Fruit fly (Drosophila melanogaster): ENCODE data around the gene pic.

The pic gene

dm6 chr3R:13032975-13033445 is 19.0 kb upstream of the pic start (continued):
- TF ChIP-seq Awh (GFP tag; IDR thresholded peaks at IDR 0.05) (peak; percentile 57; the same call in 1 of the 2 replicates), pfk (GFP tag; optimal IDR thresholded peaks at IDR 0.05) (peak; percentile 50), wek (GFP tag; optimal IDR thresholded peaks at IDR 0.05) (peak; percentile 63), CG8924 (tag; optimal IDR thresholded peaks at IDR 0.05) (peak; percentile 40), CG17359 (tag; optimal IDR thresholded peaks at IDR 0.05) (peak; percentile 69), so (GFP tag; IDR thresholded peaks at IDR 0.05) (peak; percentile 40; the same call in 1 of the 3 replicates), exex (tag; optimal IDR thresholded peaks at IDR 0.05) (peak; percentile 42), Sry-δ (GFP tag; optimal IDR thresholded peaks at IDR 0.05) (peak; percentile 1), Vsx1 (GFP tag; optimal IDR thresholded peaks at IDR 0.05) (peak; percentile 60), CG1233 (GFP tag; optimal IDR thresholded peaks at IDR 0.05) (peak; percentile 52), Sry-β (GFP tag; optimal IDR thresholded peaks at IDR 0.05) (peak; percentile 26), CG10979 (tag; optimal IDR thresholded peaks at IDR 0.05) (peak; percentile 30), CG9727 (GFP tag; optimal IDR thresholded peaks at IDR 0.05) (peak; percentile 45), CG6813 (GFP tag; optimal IDR thresholded peaks at IDR 0.05) (peak; percentile 72), salm (tag; optimal IDR thresholded peaks at IDR 0.05) (peak; percentile 26), Doc3 (GFP tag; IDR thresholded peaks at IDR 0.05; ENCODE audit: partially characterized antibody) (no peak), sim (GFP tag; IDR thresholded peaks at IDR 0.05) (peak; percentile 31; the same call in 1 of the 2 replicates), CG3281 (GFP tag; optimal IDR thresholded peaks at IDR 0.05) (peak; percentile 52), grn (GFP tag; optimal IDR thresholded peaks at IDR 0.05) (peak; percentile 79), B-H1 (GFP tag; IDR thresholded peaks at IDR 0.05) (no peak), fd64A (GFP tag; optimal IDR thresholded peaks at IDR 0.05) (peak; percentile 78), psq (GFP tag; optimal IDR thresholded peaks at IDR 0.05) (no peak), gce (GFP tag; IDR thresholded peaks at IDR 0.05) (peak; percentile 66; the same call in 1 of the 3 replicates), peb (GFP tag; IDR thresholded peaks at IDR 0.05) (no peak), sens (GFP tag) (peak; percentile 86), knrl (GFP tag; IDR thresholded peaks at IDR 0.05; ENCODE audit: partially characterized antibody) (no peak), Nf-YA (GFP tag; IDR thresholded peaks at IDR 0.05) (0 out of 2 replicates have a peak, but pooled peaks have one; percentile 12), ftz-f1 (GFP tag; optimal IDR thresholded peaks at IDR 0.05) (no peak), Fer3 (tag; optimal IDR thresholded peaks at IDR 0.05) (peak; percentile 37), TFAM (GFP tag; optimal IDR thresholded peaks at IDR 0.05) (no peak), trem (tag; optimal IDR thresholded peaks at IDR 0.05) (no peak), CG8388 (GFP tag; optimal IDR thresholded peaks at IDR 0.05) (peak; percentile 3)

dm6 chr3R:13033670-13034069 is 18.4 kb upstream of the pic start:
- TF ChIP-seq D19A (tag; optimal IDR thresholded peaks at IDR 0.05) (no peak), lmd (GFP tag; IDR thresholded peaks at IDR 0.05) (no peak), Med (GFP tag) (peak; percentile 59), H15 (GFP tag; IDR thresholded peaks at IDR 0.05) (0 out of 3 replicates have a peak, but pooled peaks have one; percentile 27), zfh1 (GFP tag; IDR thresholded peaks at IDR 0.05) (no peak), vnd (GFP tag; IDR thresholded peaks at IDR 0.05; ENCODE audit: partially characterized antibody) (no peak), dm (GFP tag; optimal IDR thresholded peaks at IDR 0.05) (no peak), Sox102F (GFP tag; optimal IDR thresholded peaks at IDR 0.05) (no peak), CG17186 (GFP tag; optimal IDR thresholded peaks at IDR 0.05) (no peak), sim (GFP tag; IDR thresholded peaks at IDR 0.05) (no peak), Kr (GFP tag; optimal IDR thresholded peaks at IDR 0.05) (no peak), NC2α (GFP tag; optimal IDR thresholded peaks at IDR 0.05) (no peak), CG34224 (GFP tag; IDR thresholded peaks at IDR 0.05; ENCODE audit: partially characterized antibody) (no peak), CG8478 (optimal IDR thresholded peaks at IDR 0.05) (peak; percentile 68), CG12769 (tag; optimal IDR thresholded peaks at IDR 0.05) (no peak), crol (GFP tag; IDR thresholded peaks at IDR 0.05) (no peak), row (GFP tag; IDR thresholded peaks at IDR 0.05) (no peak), CG11093 (GFP tag; IDR thresholded peaks at IDR 0.05) (no peak), Dip2 (GFP tag; IDR thresholded peaks at IDR 0.05) (0 out of 2 replicates have a peak, but pooled peaks have one; percentile 17), CG5953 (GFP tag; IDR thresholded peaks at IDR 0.05) (no peak), z (GFP tag; IDR thresholded peaks at IDR 0.05) (0 out of 3 replicates have a peak, but pooled peaks have one; percentile 29)

Measured in whole organism, embryonic.